Fruit fly (Drosophila melanogaster): Measurements from ENCODE around the gene CG43167.

dm6 chr2L:11662959-11663358 lies 5.7 kb downstream of the CG43167 start, which contains the start of gene CG44477:
- TF ChIP-seq CG8478 (optimal IDR thresholded peaks at IDR 0.05) (no peak), CTCF (optimal IDR thresholded peaks at IDR 0.05) (no peak)

Measured in S2 (cell line).